Worm (Caenorhabditis elegans) whole organism, L4 larva: ENCODE data around the gene nhx-5.
A peak's percentile ranks its signal among the peaks of the same experiment; 100 is the strongest.

Source experiments
- D1046.2 ChIP-seq: fragments of 200-800 bp; sonication (Bioruptor generic); IDR thresholded peaks from 2 replicates; pipeline ENCODE4 v1.3.6; 2022; ENCODE audit warnings: missing genetic modification characterization, missing compliant biosample characterization
- F10B5.3 ChIP-seq: sonication (generic microtip); optimal IDR thresholded peaks from 2 replicates; lab custom pipeline; 2016; ENCODE audit warnings: mild to moderate bottlenecking, missing genetic modification characterization, missing compliant biosample characterization
- F26F4.8 ChIP-seq: fragments of 200-800 bp; sonication (Bioruptor generic); conservative IDR thresholded peaks from 2 replicates; pipeline ENCODE4 v1.3.6; 2022; ENCODE audit warnings: missing genetic modification characterization, missing compliant biosample characterization
- F49E8.2 ChIP-seq: sonication (generic microtip); optimal IDR thresholded peaks from 2 replicates; lab custom pipeline; 2016; ENCODE audit warnings: missing compliant biosample characterization, mild to moderate bottlenecking, missing genetic modification characterization, borderline replicate concordance
- Y5F2A.4 ChIP-seq: fragments of 200-800 bp; sonication (Bioruptor generic); optimal IDR thresholded peaks from 2 replicates; lab custom pipeline; 2018; ENCODE audit warnings: mild to moderate bottlenecking, missing genetic modification characterization, missing compliant biosample characterization
- Y75B8A.6 ChIP-seq: fragments of 200-800 bp; sonication (Bioruptor generic); IDR thresholded peaks from 2 replicates; pipeline ENCODE4 v1.3.6; 2022; ENCODE audit warnings: missing genetic modification reagents, missing genetic modification characterization, missing compliant biosample characterization
- ZK337.2 ChIP-seq: fragments of 200-800 bp; sonication (Bioruptor generic); IDR thresholded peaks from 2 replicates; pipeline ENCODE4 v1.3.6; 2022; ENCODE audit warnings: missing genetic modification reagents, missing genetic modification characterization, missing compliant biosample characterization
- aha-1 ChIP-seq: fragments of 150-350 bp; peaks from one replicate; lab custom pipeline; 2014; ENCODE audit warnings: missing biosample characterization, missing genetic modification characterization
- attf-4 ChIP-seq: sonication (generic microtip); optimal IDR thresholded peaks from 3 replicates; lab custom pipeline; 2017; ENCODE audit warnings: missing biosample characterization, missing genetic modification characterization
- ceh-62 ChIP-seq: sonication (generic microtip); optimal IDR thresholded peaks from 2 replicates; lab custom pipeline; 2017; ENCODE audit warnings: missing biosample characterization, missing genetic modification characterization
- daf-16 ChIP-seq, 3 experiments: sonication (generic microtip); optimal IDR thresholded peaks; 2 replicates each; lab custom pipeline; 2016 to 2017; ENCODE audit warnings: missing genetic modification characterization in 3 of 3, missing genetic modification reagents in 3 of 3, mild to moderate bottlenecking in 2 of 3, missing compliant biosample characterization in 2 of 3, missing biosample characterization in 1 of 3, moderate library complexity in 1 of 3
- daf-19 ChIP-seq: fragments of 200-800 bp; sonication (Bioruptor generic); conservative IDR thresholded peaks from 2 replicates; pipeline ENCODE4 v1.3.6; 2022; ENCODE audit warnings: missing genetic modification characterization, missing compliant biosample characterization
- daf-8 ChIP-seq: fragments of 200-800 bp; sonication (Bioruptor generic); IDR thresholded peaks from 2 replicates; pipeline ENCODE4 v1.3.6; 2022; ENCODE audit warnings: missing genetic modification characterization, missing compliant biosample characterization
- dmd-6 ChIP-seq: fragments of 200-800 bp; sonication (Bioruptor generic); IDR thresholded peaks from 2 replicates; pipeline ENCODE4 v1.3.6; 2022; ENCODE audit warnings: missing genetic modification reagents, missing genetic modification characterization, missing compliant biosample characterization
- dmd-8 ChIP-seq: fragments of 200-800 bp; sonication (Bioruptor generic); IDR thresholded peaks from 2 replicates; pipeline ENCODE4 v1.3.6; 2022; ENCODE audit warnings: missing genetic modification characterization, missing compliant biosample characterization
- dmd-9 ChIP-seq: fragments of 200-800 bp; sonication (Bioruptor generic); IDR thresholded peaks from 2 replicates; pipeline ENCODE4 v1.3.6; 2022; ENCODE audit warnings: missing genetic modification reagents, missing genetic modification characterization, missing compliant biosample characterization
- dve-1 ChIP-seq: sonication (generic microtip); optimal IDR thresholded peaks from 2 replicates; lab custom pipeline; 2017; ENCODE audit warnings: antibody characterized with exemption, mild to moderate bottlenecking, missing genetic modification characterization, missing compliant biosample characterization; ENCODE audit not compliant: insufficient read depth
- egl-27 ChIP-seq: sonication (generic microtip); optimal IDR thresholded peaks from 3 replicates; lab custom pipeline; 2017; ENCODE audit warnings: missing biosample characterization, missing genetic modification reagents, missing genetic modification characterization
- hif-1 ChIP-seq, 2 experiments: sonication (generic microtip); optimal IDR thresholded peaks; 2 replicates each; lab custom pipeline; 2016 to 2017; ENCODE audit warnings: missing compliant biosample characterization in 2 of 2, missing genetic modification characterization in 2 of 2, missing genetic modification reagents in 2 of 2, missing genotype in 2 of 2, mild to moderate bottlenecking in 1 of 2
- hlh-11 ChIP-seq: fragments of 200-800 bp; sonication (Bioruptor generic); optimal IDR thresholded peaks from 2 replicates; lab custom pipeline; 2018; ENCODE audit warnings: mild to moderate bottlenecking, missing genetic modification characterization, missing compliant biosample characterization
- hlh-30 ChIP-seq: sonication (generic microtip); optimal IDR thresholded peaks from 2 replicates; lab custom pipeline; 2017; ENCODE audit warnings: antibody characterized with exemption, mild to moderate bottlenecking, missing genetic modification characterization, missing compliant biosample characterization; ENCODE audit not compliant: insufficient read depth
- lin-15B ChIP-seq: fragments of 150-350 bp; sonication (generic microtip); optimal IDR thresholded peaks from 3 replicates; lab custom pipeline; 2014; ENCODE audit warnings: missing biosample characterization, missing genetic modification characterization
- lin-39 ChIP-seq: fragments of 150-350 bp; optimal IDR thresholded peaks from 2 replicates; lab custom pipeline; 2014; ENCODE audit warnings: missing biosample characterization, missing genetic modification reagents, missing genetic modification characterization
- lsy-2 ChIP-seq, 2 experiments: fragments of 150-350 bp in 1 of 2; sonication (generic microtip) in 1 of 2; optimal IDR thresholded peaks; 2 replicates each; lab custom pipeline; 2014 to 2017; ENCODE audit warnings: missing biosample characterization in 2 of 2, missing genetic modification characterization in 2 of 2
- madf-9 ChIP-seq: fragments of 200-800 bp; sonication (Bioruptor generic); conservative IDR thresholded peaks from 2 replicates; pipeline ENCODE4 v1.3.6; 2022; ENCODE audit warnings: missing genetic modification reagents, missing genetic modification characterization, missing compliant biosample characterization
- mdl-1 ChIP-seq, 2 experiments: fragments of 150-350 bp in 1 of 2; sonication (generic microtip) in 1 of 2; optimal IDR thresholded peaks; 2 replicates each; lab custom pipeline; 2014 to 2017; ENCODE audit warnings: missing biosample characterization in 2 of 2, missing genetic modification characterization in 2 of 2
- mdt-29 ChIP-seq: fragments of 200-800 bp; sonication (Bioruptor generic); IDR thresholded peaks from 2 replicates; pipeline ENCODE4 v1.3.6; 2022; ENCODE audit warnings: missing genetic modification reagents, missing genetic modification characterization, missing compliant biosample characterization
- mes-2 ChIP-seq: sonication (generic microtip); optimal IDR thresholded peaks from 2 replicates; lab custom pipeline; 2016; ENCODE audit warnings: missing genotype, mild to moderate bottlenecking, missing genetic modification characterization, missing compliant biosample characterization; ENCODE audit not compliant: poor library complexity, severe bottlenecking
- mxl-2 ChIP-seq: fragments of 200-800 bp; sonication (Bioruptor generic); conservative IDR thresholded peaks from 2 replicates; pipeline ENCODE4 v1.3.6; 2022; ENCODE audit warnings: missing genetic modification reagents, missing genetic modification characterization, missing compliant biosample characterization
- nhr-237 ChIP-seq: sonication (generic microtip); optimal IDR thresholded peaks from 2 replicates; lab custom pipeline; 2017; ENCODE audit warnings: missing biosample characterization, missing genetic modification characterization
- nhr-25 ChIP-seq: sonication (generic microtip); optimal IDR thresholded peaks from 2 replicates; lab custom pipeline; 2017; ENCODE audit warnings: missing genetic modification characterization, mild to moderate bottlenecking, missing compliant biosample characterization, antibody characterized with exemption, moderate library complexity, borderline replicate concordance; ENCODE audit not compliant: insufficient read depth
- nhr-28 ChIP-seq: fragments of 150-350 bp; optimal IDR thresholded peaks from 2 replicates; lab custom pipeline; 2014; ENCODE audit warnings: missing biosample characterization, missing genetic modification characterization
- nhr-48 ChIP-seq: sonication (generic microtip); optimal IDR thresholded peaks from 2 replicates; lab custom pipeline; 2016; ENCODE audit warnings: mild to moderate bottlenecking, missing genetic modification characterization, missing compliant biosample characterization
- nhr-76 ChIP-seq: fragments of 150-350 bp; optimal IDR thresholded peaks from 2 replicates; lab custom pipeline; 2014; ENCODE audit warnings: missing biosample characterization, missing genetic modification characterization
- pha-4 ChIP-seq, 2 experiments: fragments of 150-350 bp in 1 of 2; fragments of 200-800 bp in 1 of 2; sonication (Bioruptor generic) in 1 of 2; IDR thresholded peaks in 1 of 2; optimal IDR thresholded peaks in 1 of 2; 2 replicates each; pipeline versions ENCODE4 v1.3.6 to Lab custom; 2014 to 2022; ENCODE audit warnings: missing genetic modification characterization in 2 of 2, missing genetic modification reagents in 2 of 2, missing biosample characterization in 1 of 2, missing compliant biosample characterization in 1 of 2
- pqm-1 ChIP-seq: sonication (generic microtip); optimal IDR thresholded peaks from 2 replicates; lab custom pipeline; 2017; ENCODE audit warnings: missing biosample characterization, missing genetic modification characterization
- sdz-12 ChIP-seq: fragments of 200-800 bp; sonication (Bioruptor generic); optimal IDR thresholded peaks from 2 replicates; lab custom pipeline; 2018; ENCODE audit warnings: mild to moderate bottlenecking, missing genetic modification characterization, missing compliant biosample characterization
- skn-1 ChIP-seq: fragments of 150-350 bp; optimal IDR thresholded peaks from 2 replicates; lab custom pipeline; 2014; ENCODE audit warnings: missing biosample characterization, missing genetic modification characterization
- spr-1 ChIP-seq: sonication (generic microtip); optimal IDR thresholded peaks from 2 replicates; lab custom pipeline; 2016; ENCODE audit warnings: mild to moderate bottlenecking, missing genetic modification characterization, missing compliant biosample characterization
- spr-3 ChIP-seq: fragments of 200-800 bp; sonication (Bioruptor generic); optimal IDR thresholded peaks from 2 replicates; lab custom pipeline; 2018; ENCODE audit warnings: mild to moderate bottlenecking, missing genetic modification characterization, missing compliant biosample characterization
- tag-97 ChIP-seq: fragments of 200-800 bp; sonication (Bioruptor generic); IDR thresholded peaks from 2 replicates; pipeline ENCODE4 v1.3.6; 2022; ENCODE audit warnings: missing genetic modification characterization, missing compliant biosample characterization
- tra-1 ChIP-seq: fragments of 200-800 bp; sonication (Bioruptor generic); IDR thresholded peaks from 2 replicates; pipeline ENCODE4 v1.3.6; 2022; ENCODE audit warnings: missing genetic modification reagents, missing genetic modification characterization, missing compliant biosample characterization
- unc-62 ChIP-seq, 3 experiments: fragments of 150-350 bp in 1 of 3; sonication (generic microtip); optimal IDR thresholded peaks in 2 of 3; peaks in 1 of 3; 1 replicate in 1 of 3; 2 replicates in 2 of 3; lab custom pipeline; 2014 to 2017; ENCODE audit warnings: missing biosample characterization in 3 of 3, missing genetic modification characterization in 3 of 3, missing genetic modification reagents in 3 of 3, missing genotype in 1 of 3
- vab-7 ChIP-seq: fragments of 200-800 bp; sonication (Bioruptor generic); IDR thresholded peaks from 2 replicates; pipeline ENCODE4 v1.3.6; 2022; ENCODE audit warnings: missing genetic modification reagents, missing genetic modification characterization, missing compliant biosample characterization
- zfp-3 ChIP-seq: fragments of 200-800 bp; sonication (Bioruptor generic); conservative IDR thresholded peaks from 2 replicates; pipeline ENCODE4 v1.3.6; 2022; ENCODE audit warnings: missing genetic modification reagents, missing genetic modification characterization, missing compliant biosample characterization

nhx-5 gene

DNA sequence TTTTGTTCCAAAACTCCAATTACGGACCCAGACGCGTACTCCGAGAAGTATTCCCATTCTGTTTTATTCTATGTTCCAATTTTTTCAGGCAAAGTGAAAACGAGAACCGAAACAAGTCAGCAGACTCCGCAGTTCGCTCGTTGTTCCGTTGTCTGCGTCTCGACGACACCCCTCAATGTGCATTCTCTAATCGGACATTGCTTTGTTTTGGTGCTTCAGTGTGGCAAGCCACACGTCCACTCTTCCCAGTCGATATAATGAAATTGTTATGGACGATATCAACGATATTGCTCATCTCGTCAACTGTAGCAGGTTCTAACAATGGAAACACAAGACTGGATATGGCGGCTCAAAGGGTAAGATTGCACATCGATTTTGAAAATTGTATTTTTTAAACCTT is at the start of gene nhx-5:
Gene nhx-5, plus strand, starts transcription at position 82 of the 400 bp plus-strand sequence.
- TF ChIP-seq hlh-30, result peak; percentile 31
- TF ChIP-seq madf-9 (GFP tag; lab: Robert Waterston, UW), result no peak
- TF ChIP-seq mes-2, result peak; percentile 4

- TF ChIP-seq hlh-30 (peak; percentile 67), F26F4.8 (GFP tag; lab: Robert Waterston, UW) (no peak), sdz-12 (GFP tag; lab: Kevin White, UChicago) (no peak), ZK337.2 (no peak), hlh-11 (peak; percentile 58), F10B5.3 (no peak), nhr-28 (tag; lab: Kevin White, UChicago) (peak; percentile 20), unc-62 (GFP tag; optimal IDR thresholded peaks at IDR 0.05 in 1 of 2; lab: Kevin White, UChicago) (peak in 1 of 2 experiments; percentile 14), unc-62 (tag; optimal IDR thresholded peaks at IDR 0.05; lab: Kevin White, UChicago) (no peak), dve-1 (tag; lab: Kevin White, UChicago) (peak; percentile 50), dmd-9 (GFP tag; lab: Robert Waterston, UW) (no peak), F49E8.2 (no peak), mes-2 (peak; percentile 8), mdl-1 (tag; optimal IDR thresholded peaks at IDR 0.05; lab: Kevin White, UChicago) (peak in 1 of 2 experiments; percentile 37), dmd-6 (GFP tag; lab: Robert Waterston, UW) (peak; percentile 73), daf-16 (GFP tag; optimal IDR thresholded peaks at IDR 0.05; lab: Kevin White, UChicago) (no peak), daf-16 (tag; optimal IDR thresholded peaks at IDR 0.05; lab: Kevin White, UChicago) (peak; percentile 57)
These were observed 49.3 kb upstream of the nhx-5 start for ce11 chrX:10527414-10527813.

DNA sequence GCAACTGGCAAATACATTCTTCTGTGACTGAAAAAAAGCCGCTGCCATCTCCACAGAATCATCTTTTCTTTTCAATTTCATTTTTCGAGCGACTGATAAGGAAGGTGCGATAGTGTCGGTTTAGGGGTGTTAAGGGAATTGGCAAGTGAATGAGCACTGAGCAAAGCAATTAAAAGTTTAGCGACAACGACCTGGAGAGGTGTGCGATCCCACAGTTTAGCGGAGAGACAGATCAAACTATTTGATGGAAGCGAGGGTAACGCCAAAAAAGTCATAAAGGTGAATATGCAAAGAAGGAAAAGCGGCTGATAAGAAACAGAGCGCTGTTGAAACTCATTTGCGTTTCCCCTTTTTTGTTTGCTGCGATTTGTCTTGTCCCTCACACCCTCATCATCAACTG is 47.8 kb upstream of the nhx-5 start, which contains the start of the genes F14F3.5 and slcf-1:
Gene F14F3.5, minus strand, starts transcription at position 234 of the 400 bp plus-strand sequence.
Gene slcf-1, plus strand, starts transcription at position 302 of the 400 bp plus-strand sequence.
- TF ChIP-seq nhr-28 (tag; lab: Kevin White, UChicago), result peak; percentile 34
- TF ChIP-seq lsy-2 (tag; optimal IDR thresholded peaks at IDR 0.05; lab: Kevin White, UChicago), result no peak
- no peak for TF ChIP-seq lin-39
- TF ChIP-seq Y75B8A.6 (GFP tag; lab: Robert Waterston, UW), result no peak
- TF ChIP-seq daf-16 (GFP tag; optimal IDR thresholded peaks at IDR 0.05; lab: Kevin White, UChicago), result no peak
- peak; percentile 49 for TF ChIP-seq daf-16 (tag; optimal IDR thresholded peaks at IDR 0.05; lab: Kevin White, UChicago)
- TF ChIP-seq spr-3 (GFP tag; lab: Kevin White, UChicago), result no peak
- TF ChIP-seq aha-1 (tag; lab: Kevin White, UChicago), result no peak
- TF ChIP-seq unc-62 (GFP tag; optimal IDR thresholded peaks at IDR 0.05 in 1 of 2; lab: Kevin White, UChicago), result peak in 1 of 2 experiments; percentile 61
- no peak for TF ChIP-seq unc-62 (tag; optimal IDR thresholded peaks at IDR 0.05; lab: Kevin White, UChicago)
- TF ChIP-seq dve-1 (tag; lab: Kevin White, UChicago), result peak; percentile 51
- no peak for TF ChIP-seq lin-15B
- TF ChIP-seq nhr-25 (tag; lab: Kevin White, UChicago), result no peak
- TF ChIP-seq nhr-237, result no peak
- TF ChIP-seq pqm-1 (tag; lab: Kevin White, UChicago), result peak; percentile 57
- no peak for TF ChIP-seq daf-19 (GFP tag; lab: Robert Waterston, UW)
- TF ChIP-seq tra-1 (GFP tag; lab: Robert Waterston, UW), result 0 out of 2 replicates have a peak, but pooled peaks have one; percentile 11
- no peak for TF ChIP-seq Y5F2A.4 (GFP tag; lab: Kevin White, UChicago)
- TF ChIP-seq vab-7 (GFP tag; lab: Robert Waterston, UW), result no peak
- no peak for TF ChIP-seq ceh-62 (tag; lab: Kevin White, UChicago)
- TF ChIP-seq mdt-29 (GFP tag; lab: Robert Waterston, UW), result no peak
- peak; percentile 40 for TF ChIP-seq hlh-11
- no peak for TF ChIP-seq zfp-3 (GFP tag; lab: Robert Waterston, UW)
- no peak for TF ChIP-seq daf-8
- no peak for TF ChIP-seq D1046.2 (GFP tag; lab: Robert Waterston, UW)
- TF ChIP-seq nhr-48, result no peak
- no peak for TF ChIP-seq skn-1 (tag; lab: Kevin White, UChicago)
- no peak for TF ChIP-seq spr-1 (tag; lab: Kevin White, UChicago)
- no peak for TF ChIP-seq egl-27 (tag; lab: Kevin White, UChicago)
- TF ChIP-seq dmd-8 (GFP tag; lab: Robert Waterston, UW), result no peak
- TF ChIP-seq mxl-2 (GFP tag; lab: Robert Waterston, UW), result no peak
- no peak for TF ChIP-seq nhr-76
- no peak for TF ChIP-seq attf-4 (tag; lab: Kevin White, UChicago)
- no peak for TF ChIP-seq pha-4 (GFP tag; IDR thresholded peaks at IDR 0.05; lab: Robert Waterston, UW)
- no peak for TF ChIP-seq pha-4 (tag; optimal IDR thresholded peaks at IDR 0.05; lab: Kevin White, UChicago)
- no peak for TF ChIP-seq tag-97 (GFP tag; lab: Robert Waterston, UW)
- TF ChIP-seq hif-1 (tag; optimal IDR thresholded peaks at IDR 0.05; lab: Kevin White, UChicago), result no peak
